Worm (Caenorhabditis elegans) whole organism, L4 larva: ENCODE measurements around the gene C18B2.4.
A peak's percentile ranks its signal among the peaks of the same experiment; 100 is the strongest.

ENCODE experiments used
- F37D6.2 ChIP-seq: sonication (generic microtip); optimal IDR thresholded peaks from 2 replicates; lab custom pipeline; 2016; ENCODE audit warnings: mild to moderate bottlenecking, missing genetic modification characterization, missing compliant biosample characterization
- F44E2.7 ChIP-seq: fragments of 200-800 bp; sonication (Bioruptor generic); IDR thresholded peaks from 2 replicates; pipeline ENCODE4 v2.1.2; 2022; ENCODE audit warnings: missing genetic modification characterization, missing compliant biosample characterization
- R02D3.7 ChIP-seq: fragments of 150-350 bp; sonication (generic microtip); optimal IDR thresholded peaks from 3 replicates; lab custom pipeline; 2014; ENCODE audit warnings: missing biosample characterization, missing genetic modification characterization
- T20F7.1 ChIP-seq: fragments of 200-800 bp; sonication (Bioruptor generic); optimal IDR thresholded peaks from 2 replicates; lab custom pipeline; 2018; ENCODE audit warnings: mild to moderate bottlenecking, missing genetic modification characterization, missing compliant biosample characterization
- T26A8.4 ChIP-seq: fragments of 200-800 bp; sonication (Bioruptor generic); IDR thresholded peaks from 2 replicates; pipeline ENCODE4 v1.3.6; 2022; ENCODE audit warnings: missing genetic modification characterization, missing compliant biosample characterization
- Y105C5A.15 ChIP-seq: fragments of 200-800 bp; sonication (Bioruptor generic); IDR thresholded peaks from 2 replicates; pipeline ENCODE4 v1.3.6; 2022; ENCODE audit warnings: missing genetic modification characterization, missing compliant biosample characterization
- Y5F2A.4 ChIP-seq: fragments of 200-800 bp; sonication (Bioruptor generic); optimal IDR thresholded peaks from 2 replicates; lab custom pipeline; 2018; ENCODE audit warnings: mild to moderate bottlenecking, missing genetic modification characterization, missing compliant biosample characterization
- Y75B8A.6 ChIP-seq: fragments of 200-800 bp; sonication (Bioruptor generic); IDR thresholded peaks from 2 replicates; pipeline ENCODE4 v1.3.6; 2022; ENCODE audit warnings: missing genetic modification reagents, missing genetic modification characterization, missing compliant biosample characterization
- ZK546.5 ChIP-seq, 2 experiments: sonication (generic microtip); optimal IDR thresholded peaks; 2 replicates each; lab custom pipeline; 2017; ENCODE audit warnings: missing biosample characterization in 2 of 2, missing genetic modification characterization in 2 of 2
- ama-1 ChIP-seq: fragments of 150-350 bp; optimal IDR thresholded peaks from 2 replicates; lab custom pipeline; 2014; ENCODE audit warnings: inconsistent platforms, mixed read lengths
- ceh-62 ChIP-seq: sonication (generic microtip); optimal IDR thresholded peaks from 2 replicates; lab custom pipeline; 2017; ENCODE audit warnings: missing biosample characterization, missing genetic modification characterization
- ces-1 ChIP-seq: fragments of 150-350 bp; sonication (generic microtip); optimal IDR thresholded peaks from 4 replicates; lab custom pipeline; 2014; ENCODE audit warnings: missing biosample characterization, missing genetic modification reagents, missing genetic modification characterization
- cey-2 ChIP-seq: sonication (generic microtip); optimal IDR thresholded peaks from 3 replicates; lab custom pipeline; 2017; ENCODE audit warnings: missing genetic modification characterization, mild to moderate bottlenecking, missing compliant biosample characterization, antibody characterized with exemption, borderline replicate concordance; ENCODE audit not compliant: insufficient read depth
- daf-12 ChIP-seq: fragments of 150-350 bp; optimal IDR thresholded peaks from 2 replicates; lab custom pipeline; 2014; ENCODE audit warnings: missing biosample characterization, missing genetic modification reagents, missing genetic modification characterization
- daf-19 ChIP-seq: fragments of 200-800 bp; sonication (Bioruptor generic); conservative IDR thresholded peaks from 2 replicates; pipeline ENCODE4 v1.3.6; 2022; ENCODE audit warnings: missing genetic modification characterization, missing compliant biosample characterization
- dmd-8 ChIP-seq: fragments of 200-800 bp; sonication (Bioruptor generic); IDR thresholded peaks from 2 replicates; pipeline ENCODE4 v1.3.6; 2022; ENCODE audit warnings: missing genetic modification characterization, missing compliant biosample characterization
- dpl-1 ChIP-seq: fragments of 150-350 bp; optimal IDR thresholded peaks from 2 replicates; lab custom pipeline; 2014; ENCODE audit warnings: missing biosample characterization, missing genetic modification reagents, missing genetic modification characterization
- duxl-1 ChIP-seq: sonication (generic microtip); optimal IDR thresholded peaks from 2 replicates; lab custom pipeline; 2016; ENCODE audit warnings: mild to moderate bottlenecking, missing genetic modification characterization, moderate library complexity, missing compliant biosample characterization; ENCODE audit not compliant: poor library complexity
- fkh-10 ChIP-seq: fragments of 150-350 bp; optimal IDR thresholded peaks from 2 replicates; lab custom pipeline; 2014; ENCODE audit warnings: missing biosample characterization, missing genetic modification reagents, missing genetic modification characterization
- fos-1 ChIP-seq: fragments of 150-350 bp; optimal IDR thresholded peaks from 2 replicates; lab custom pipeline; 2014; ENCODE audit warnings: missing biosample characterization, missing genetic modification characterization
- gei-8 ChIP-seq: fragments of 200-800 bp; sonication (Bioruptor generic); optimal IDR thresholded peaks from 2 replicates; lab custom pipeline; 2018; ENCODE audit warnings: mild to moderate bottlenecking, missing genetic modification characterization, missing compliant biosample characterization
- hlh-30 ChIP-seq: sonication (generic microtip); optimal IDR thresholded peaks from 2 replicates; lab custom pipeline; 2017; ENCODE audit warnings: antibody characterized with exemption, mild to moderate bottlenecking, missing genetic modification characterization, missing compliant biosample characterization; ENCODE audit not compliant: insufficient read depth
- jun-1 ChIP-seq: fragments of 150-350 bp; optimal IDR thresholded peaks from 2 replicates; lab custom pipeline; 2014; ENCODE audit warnings: missing biosample characterization, missing genetic modification reagents, missing genetic modification characterization
- lim-7 ChIP-seq: fragments of 200-800 bp; sonication (Bioruptor generic); IDR thresholded peaks from 2 replicates; pipeline ENCODE4 v1.3.6; 2022; ENCODE audit warnings: missing genetic modification characterization, missing compliant biosample characterization
- lin-1 ChIP-seq: fragments of 200-800 bp; sonication (Bioruptor generic); IDR thresholded peaks from 2 replicates; pipeline ENCODE4 v1.3.6; 2022; ENCODE audit warnings: missing genetic modification reagents, missing genetic modification characterization, missing compliant biosample characterization
- lin-29 ChIP-seq: fragments of 200-800 bp; sonication (Bioruptor generic); IDR thresholded peaks from 2 replicates; pipeline ENCODE4 v1.3.6; 2022; ENCODE audit warnings: missing genetic modification reagents, missing genetic modification characterization, missing compliant biosample characterization
- lin-38 ChIP-seq: fragments of 200-800 bp; sonication (Bioruptor generic); IDR thresholded peaks from 2 replicates; pipeline ENCODE4 v1.3.6; 2022; ENCODE audit warnings: missing genetic modification reagents, missing genetic modification characterization, missing compliant biosample characterization
- lin-39 ChIP-seq: fragments of 150-350 bp; optimal IDR thresholded peaks from 2 replicates; lab custom pipeline; 2014; ENCODE audit warnings: missing biosample characterization, missing genetic modification reagents, missing genetic modification characterization
- lsy-2 ChIP-seq, 2 experiments: fragments of 150-350 bp in 1 of 2; sonication (generic microtip) in 1 of 2; optimal IDR thresholded peaks; 2 replicates each; lab custom pipeline; 2014 to 2017; ENCODE audit warnings: missing biosample characterization in 2 of 2, missing genetic modification characterization in 2 of 2
- madf-9 ChIP-seq: fragments of 200-800 bp; sonication (Bioruptor generic); conservative IDR thresholded peaks from 2 replicates; pipeline ENCODE4 v1.3.6; 2022; ENCODE audit warnings: missing genetic modification reagents, missing genetic modification characterization, missing compliant biosample characterization
- mdl-1 ChIP-seq, 2 experiments: fragments of 150-350 bp in 1 of 2; sonication (generic microtip) in 1 of 2; optimal IDR thresholded peaks; 2 replicates each; lab custom pipeline; 2014 to 2017; ENCODE audit warnings: missing biosample characterization in 2 of 2, missing genetic modification characterization in 2 of 2
- mep-1 ChIP-seq: fragments of 150-350 bp; sonication (generic microtip); optimal IDR thresholded peaks from 3 replicates; lab custom pipeline; 2014; ENCODE audit warnings: missing biosample characterization, missing genetic modification characterization
- mes-2 ChIP-seq: sonication (generic microtip); optimal IDR thresholded peaks from 2 replicates; lab custom pipeline; 2016; ENCODE audit warnings: missing genotype, mild to moderate bottlenecking, missing genetic modification characterization, missing compliant biosample characterization; ENCODE audit not compliant: poor library complexity, severe bottlenecking
- nhr-111 ChIP-seq: fragments of 200-800 bp; sonication (Bioruptor generic); optimal IDR thresholded peaks from 2 replicates; lab custom pipeline; 2018; ENCODE audit warnings: mild to moderate bottlenecking, missing genetic modification characterization, missing compliant biosample characterization
- nhr-237 ChIP-seq: sonication (generic microtip); optimal IDR thresholded peaks from 2 replicates; lab custom pipeline; 2017; ENCODE audit warnings: missing biosample characterization, missing genetic modification characterization
- nhr-25 ChIP-seq: sonication (generic microtip); optimal IDR thresholded peaks from 2 replicates; lab custom pipeline; 2017; ENCODE audit warnings: missing genetic modification characterization, mild to moderate bottlenecking, missing compliant biosample characterization, antibody characterized with exemption, moderate library complexity, borderline replicate concordance; ENCODE audit not compliant: insufficient read depth
- pha-4 ChIP-seq, 2 experiments: fragments of 150-350 bp in 1 of 2; fragments of 200-800 bp in 1 of 2; sonication (Bioruptor generic) in 1 of 2; IDR thresholded peaks in 1 of 2; optimal IDR thresholded peaks in 1 of 2; 2 replicates each; pipeline versions ENCODE4 v1.3.6 to Lab custom; 2014 to 2022; ENCODE audit warnings: missing genetic modification characterization in 2 of 2, missing genetic modification reagents in 2 of 2, missing biosample characterization in 1 of 2, missing compliant biosample characterization in 1 of 2
- pqm-1 ChIP-seq: sonication (generic microtip); optimal IDR thresholded peaks from 2 replicates; lab custom pipeline; 2017; ENCODE audit warnings: missing biosample characterization, missing genetic modification characterization
- sdz-12 ChIP-seq: fragments of 200-800 bp; sonication (Bioruptor generic); optimal IDR thresholded peaks from 2 replicates; lab custom pipeline; 2018; ENCODE audit warnings: mild to moderate bottlenecking, missing genetic modification characterization, missing compliant biosample characterization
- snpc-4 ChIP-seq: fragments of 150-350 bp; optimal IDR thresholded peaks from 2 replicates; lab custom pipeline; 2014; ENCODE audit warnings: missing biosample characterization, missing genetic modification characterization
- spr-1 ChIP-seq: sonication (generic microtip); optimal IDR thresholded peaks from 2 replicates; lab custom pipeline; 2016; ENCODE audit warnings: mild to moderate bottlenecking, missing genetic modification characterization, missing compliant biosample characterization
- unc-130 ChIP-seq: sonication (generic microtip); optimal IDR thresholded peaks from 2 replicates; lab custom pipeline; 2016; ENCODE audit warnings: missing genetic modification reagents, missing genetic modification characterization, missing compliant biosample characterization
- unc-39 ChIP-seq: sonication (generic microtip); optimal IDR thresholded peaks from 2 replicates; lab custom pipeline; 2017; ENCODE audit warnings: missing biosample characterization, missing genetic modification characterization
- zag-1 ChIP-seq: fragments of 150-350 bp; optimal IDR thresholded peaks from 2 replicates; lab custom pipeline; 2014; ENCODE audit warnings: missing biosample characterization, missing genetic modification characterization
- zip-2 ChIP-seq: fragments of 150-350 bp; optimal IDR thresholded peaks from 2 replicates; lab custom pipeline; 2014; ENCODE audit warnings: missing biosample characterization, missing genetic modification characterization

C18B2.4 gene

ce11 chrX:3583436-3583835 lies 22.1 kb downstream of the C18B2.4 start:
- TF ChIP-seq lim-7 (GFP tag; lab: Robert Waterston, UW) (no peak), cey-2 (tag; lab: Kevin White, UChicago) (no peak), nhr-237 (tag; lab: Kevin White, UChicago) (no peak), mdl-1 (tag; optimal IDR thresholded peaks at IDR 0.05; lab: Kevin White, UChicago) (no peak), lin-39 (tag; lab: Kevin White, UChicago) (no peak), duxl-1 (no peak), nhr-111 (no peak), lin-38 (GFP tag; lab: Robert Waterston, UW) (no peak), R02D3.7 (tag; lab: Kevin White, UChicago) (no peak), pqm-1 (tag; lab: Kevin White, UChicago) (no peak), T26A8.4 (GFP tag; lab: Robert Waterston, UW) (no peak), zag-1 (no peak), mep-1 (tag; lab: Kevin White, UChicago) (no peak), lin-29 (GFP tag; lab: Robert Waterston, UW) (no peak), pha-4 (GFP tag; IDR thresholded peaks at IDR 0.05; lab: Robert Waterston, UW) (no peak), pha-4 (tag; optimal IDR thresholded peaks at IDR 0.05; lab: Kevin White, UChicago) (no peak), F44E2.7 (GFP tag; lab: Robert Waterston, UW) (no peak)

DNA sequence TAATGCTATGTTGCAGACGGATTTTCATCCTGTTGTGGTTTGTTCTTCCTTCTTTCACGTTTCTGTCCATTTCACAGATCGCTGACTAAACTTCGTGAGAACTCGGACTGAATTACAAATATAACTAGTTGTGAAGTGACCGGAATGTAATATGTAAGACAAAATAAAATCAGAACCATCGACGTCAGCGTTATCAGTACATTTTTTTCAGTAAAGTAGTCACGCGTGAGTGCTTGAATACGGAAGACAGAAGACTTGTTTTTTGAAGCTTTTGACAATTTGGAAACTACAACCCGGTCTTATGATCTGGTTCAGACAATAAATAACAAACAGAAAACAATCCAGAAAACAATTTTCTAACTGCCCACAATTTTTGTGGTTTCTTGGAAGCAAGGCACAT lies 23.7 kb downstream of the C18B2.4 start:
- TF ChIP-seq unc-39 (tag; lab: Kevin White, UChicago) = no peak
- TF ChIP-seq lin-39 (tag; lab: Kevin White, UChicago) = no peak
- TF ChIP-seq snpc-4 = no peak
- no peak for TF ChIP-seq pha-4 (GFP tag; IDR thresholded peaks at IDR 0.05; lab: Robert Waterston, UW)
- no peak for TF ChIP-seq pha-4 (tag; optimal IDR thresholded peaks at IDR 0.05; lab: Kevin White, UChicago)
- no peak for TF ChIP-seq cey-2 (tag; lab: Kevin White, UChicago)
- TF ChIP-seq sdz-12 (GFP tag; lab: Kevin White, UChicago) = no peak
- no peak for TF ChIP-seq Y75B8A.6 (GFP tag; lab: Robert Waterston, UW)
- TF ChIP-seq ama-1 (lab: Kevin White, UChicago) = no peak
- no peak for TF ChIP-seq fos-1 (tag; lab: Kevin White, UChicago)
- no peak for TF ChIP-seq mep-1 (tag; lab: Kevin White, UChicago)
- TF ChIP-seq lin-29 (GFP tag; lab: Robert Waterston, UW) = no peak
- TF ChIP-seq ces-1 (GFP tag; lab: Kevin White, UChicago) = no peak

ce11 chrX:3576239-3576638 lies 29.3 kb downstream of the C18B2.4 start, which contains the start of gene ckc-1:
ckc-1 (plus strand) TSS chrX:3576606.
- TF ChIP-seq spr-1 (tag; lab: Kevin White, UChicago) (no peak), unc-130 (GFP tag; lab: Kevin White, UChicago) (no peak), T20F7.1 (GFP tag; lab: Kevin White, UChicago) (peak; percentile 39), mes-2 (tag; lab: Kevin White, UChicago) (no peak), duxl-1 (no peak), fos-1 (tag; lab: Kevin White, UChicago) (no peak), jun-1 (tag; lab: Kevin White, UChicago) (no peak), nhr-25 (tag; lab: Kevin White, UChicago) (no peak), daf-19 (GFP tag; lab: Robert Waterston, UW) (no peak), dpl-1 (GFP tag; lab: Kevin White, UChicago) (no peak), nhr-111 (no peak), ceh-62 (tag; lab: Kevin White, UChicago) (no peak), pqm-1 (tag; lab: Kevin White, UChicago) (peak; percentile 98), gei-8 (GFP tag; lab: Kevin White, UChicago) (no peak), daf-12 (no peak), sdz-12 (GFP tag; lab: Kevin White, UChicago) (no peak), lin-1 (GFP tag; lab: Robert Waterston, UW) (no peak), fkh-10 (GFP tag; lab: Kevin White, UChicago) (no peak), dmd-8 (GFP tag; lab: Robert Waterston, UW) (no peak), T26A8.4 (GFP tag; lab: Robert Waterston, UW) (no peak), Y105C5A.15 (GFP tag; lab: Robert Waterston, UW) (no peak), F37D6.2 (no peak), lin-38 (GFP tag; lab: Robert Waterston, UW) (no peak), hlh-30 (tag; lab: Kevin White, UChicago) (peak; percentile 22), ZK546.5 (tag; optimal IDR thresholded peaks at IDR 0.05; lab: Kevin White, UChicago) (no peak), F44E2.7 (GFP tag; lab: Robert Waterston, UW) (no peak), pha-4 (GFP tag; IDR thresholded peaks at IDR 0.05; lab: Robert Waterston, UW) (no peak), pha-4 (tag; optimal IDR thresholded peaks at IDR 0.05; lab: Kevin White, UChicago) (no peak), zip-2 (tag; lab: Kevin White, UChicago) (no peak), madf-9 (GFP tag; lab: Robert Waterston, UW) (no peak), Y5F2A.4 (GFP tag; lab: Kevin White, UChicago) (no peak), lsy-2 (tag; optimal IDR thresholded peaks at IDR 0.05; lab: Kevin White, UChicago) (no peak)
